Fruit fly (Drosophila melanogaster): Measurements from ENCODE around the gene fid.

Gene fid

DNA sequence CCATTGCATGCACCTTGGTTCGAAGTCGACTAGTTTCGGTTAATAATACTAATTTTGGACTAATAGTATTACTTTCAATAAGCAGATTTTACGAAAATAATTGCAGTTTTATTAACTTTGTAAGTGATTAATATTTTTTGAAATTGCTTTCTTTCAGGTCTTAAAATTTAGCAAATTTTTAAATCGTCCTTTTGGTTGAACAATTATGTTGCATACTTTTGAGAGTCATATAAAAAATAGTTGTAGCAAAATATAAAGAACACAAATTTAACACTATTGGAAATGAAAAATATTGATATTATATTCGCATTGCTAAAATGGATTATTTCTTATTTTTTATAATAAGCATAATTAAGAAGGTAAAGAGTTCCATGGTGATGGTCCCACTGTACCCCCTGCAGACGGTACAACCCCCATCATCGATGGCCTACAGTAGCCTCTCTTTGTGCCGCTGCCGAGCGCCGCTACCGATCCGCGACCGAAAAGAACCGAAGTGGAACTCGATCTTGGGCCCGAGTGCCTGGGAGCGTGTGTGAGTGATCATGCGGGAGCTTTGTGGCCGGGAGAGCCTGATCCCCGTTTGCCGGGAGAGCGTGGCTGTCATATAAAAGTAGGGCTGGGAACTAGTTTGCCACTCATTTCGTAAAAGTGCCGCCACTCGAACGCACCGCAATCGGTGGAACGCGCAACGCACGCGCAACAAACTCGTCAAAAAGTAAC lies 51.5 kb downstream of the fid start (continued):
- TF ChIP-seq Dp (GFP tag; optimal IDR thresholded peaks at IDR 0.05) (no peak), CG12071 (GFP tag; optimal IDR thresholded peaks at IDR 0.05) (no peak), Mrtf (GFP tag; IDR thresholded peaks at IDR 0.05) (0 out of 3 replicates have a peak, but pooled peaks have one; percentile 64), grau (tag; optimal IDR thresholded peaks at IDR 0.05) (peak; percentile 96), dmrt99B (tag; optimal IDR thresholded peaks at IDR 0.05) (peak; percentile 97), stwl (tag; optimal IDR thresholded peaks at IDR 0.05) (no peak), Blimp-1 (GFP tag; optimal IDR thresholded peaks at IDR 0.05) (peak; percentile 92), Med (GFP tag) (peak; percentile 55), CG17829 (tag; optimal IDR thresholded peaks at IDR 0.05) (peak; percentile 96), slbo (GFP tag; IDR thresholded peaks at IDR 0.05) (peak; percentile 86), Six4 (GFP tag; optimal IDR thresholded peaks at IDR 0.05) (peak; percentile 92), sc (optimal IDR thresholded peaks at IDR 0.05) (no peak), sc (GFP tag; optimal IDR thresholded peaks at IDR 0.05) (peak; percentile 97), CG2116 (GFP tag; optimal IDR thresholded peaks at IDR 0.05) (peak; percentile 77), Sox100B (GFP tag; optimal IDR thresholded peaks at IDR 0.05) (peak; percentile 99), dm (GFP tag; optimal IDR thresholded peaks at IDR 0.05) (peak; percentile 78), ems (GFP tag; optimal IDR thresholded peaks at IDR 0.05) (peak; percentile 39), gt (GFP tag; IDR thresholded peaks at IDR 0.05) (peak; percentile 39; the same call in 1 of the 2 replicates), CG2875 (GFP tag; optimal IDR thresholded peaks at IDR 0.05) (peak; percentile 94), Pdp1 (GFP tag; optimal IDR thresholded peaks at IDR 0.05) (peak; percentile 80 to 90), CoRest (tag; optimal IDR thresholded peaks at IDR 0.05) (peak; percentile 99), CkIIα-i1 (GFP tag; IDR thresholded peaks at IDR 0.05) (peak; percentile 3; the same call in 1 of the 2 replicates), CG6175 (GFP tag; IDR thresholded peaks at IDR 0.05) (peak; percentile 61; the same call in 1 of the 3 replicates), CG6689 (GFP tag; IDR thresholded peaks at IDR 0.05) (peak; percentile 92), CG18011 (GFP tag; optimal IDR thresholded peaks at IDR 0.05) (peak; percentile 75), Hand (GFP tag; optimal IDR thresholded peaks at IDR 0.05) (peak; percentile 84), HHEX (GFP tag; optimal IDR thresholded peaks at IDR 0.05) (peak; percentile 88), vnd (GFP tag; IDR thresholded peaks at IDR 0.05; ENCODE audit: partially characterized antibody) (0 out of 3 replicates have a peak, but pooled peaks have one; percentile 33), twi (tag; optimal IDR thresholded peaks at IDR 0.05) (peak; percentile 91), CG4617 (GFP tag; optimal IDR thresholded peaks at IDR 0.05; ENCODE audit: borderline replicate concordance) (peak; percentile 88), wor (GFP tag; IDR thresholded peaks at IDR 0.05) (peak; percentile 85), HLHmδ (GFP tag; optimal IDR thresholded peaks at IDR 0.05) (peak; percentile 98), CG3847 (GFP tag; IDR thresholded peaks at IDR 0.05) (peak; percentile 87), Xrp1 (GFP tag; IDR thresholded peaks at IDR 0.05) (peak; percentile 85), sob (GFP tag; IDR thresholded peaks at IDR 0.05) (no peak; the same call in 1 of the 2 replicates), CG5180 (GFP tag; optimal IDR thresholded peaks at IDR 0.05) (peak; percentile 87), Hr78 (GFP tag; optimal IDR thresholded peaks at IDR 0.05) (peak in 1 of 2 experiments; percentile 55), CG8478 (optimal IDR thresholded peaks at IDR 0.05) (no peak), CG34376 (GFP tag; optimal IDR thresholded peaks at IDR 0.05) (peak; percentile 56), pb (GFP tag; optimal IDR thresholded peaks at IDR 0.05) (peak; percentile 25), zen2 (GFP tag; IDR thresholded peaks at IDR 0.05; ENCODE audit: partially characterized antibody) (no peak), Hsf (GFP tag; optimal IDR thresholded peaks at IDR 0.05) (peak; percentile 94), CG8281 (tag; optimal IDR thresholded peaks at IDR 0.05) (peak; percentile 73), sug (tag; optimal IDR thresholded peaks at IDR 0.05) (peak; percentile 99), jigr1 (GFP tag; IDR thresholded peaks at IDR 0.05) (peak; percentile 61; the same call in 2 of the 3 replicates), Elba2 (GFP tag; optimal IDR thresholded peaks at IDR 0.05) (peak; percentile 47), CG30431 (GFP tag; optimal IDR thresholded peaks at IDR 0.05) (peak; percentile 92), MESR4 (GFP tag; optimal IDR thresholded peaks at IDR 0.05) (no peak)
